Worm (Caenorhabditis elegans) whole organism, early embryonic: ENCODE data around the gene E02H4.6.

Source experiments
- flt-1 ChIP-seq: fragments of 200-800 bp; sonication (Bioruptor generic); IDR thresholded peaks from 2 replicates; pipeline ENCODE4 v1.3.6; 2022; ENCODE audit warnings: missing genetic modification characterization, missing compliant biosample characterization
- pes-1 ChIP-seq: fragments of 200-800 bp; sonication (Bioruptor generic); IDR thresholded peaks from 2 replicates; pipeline ENCODE4 v1.3.6; 2022; ENCODE audit warnings: missing genetic modification reagents, missing genetic modification characterization, missing compliant biosample characterization
- tbx-37 ChIP-seq: fragments of 200-800 bp; sonication (Bioruptor generic); conservative IDR thresholded peaks from 2 replicates; pipeline ENCODE4 v1.3.6; 2022; ENCODE audit warnings: missing genetic modification reagents, missing genetic modification characterization, missing compliant biosample characterization

DNA sequence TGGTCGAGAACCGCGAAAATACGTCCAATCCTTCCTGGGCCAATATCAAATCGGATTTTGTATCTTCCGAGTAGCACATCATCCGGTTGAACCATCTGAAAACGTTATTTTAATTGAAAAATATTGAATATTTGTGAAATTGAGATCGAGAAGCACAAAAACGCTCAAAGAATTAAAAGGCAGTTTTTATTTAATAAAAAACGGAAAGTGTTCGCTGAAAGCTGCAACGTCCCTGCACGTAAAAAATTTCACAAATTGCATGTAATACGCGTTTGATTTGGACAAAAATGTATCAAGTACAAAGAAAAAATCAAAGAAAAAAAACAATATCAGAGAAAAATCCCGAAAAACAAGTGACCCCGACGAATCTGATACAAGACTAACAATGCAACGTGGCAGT, at the start of gene E02H4.6:
- no peak for TF ChIP-seq flt-1 (GFP tag; lab: Robert Waterston, UW)
- TF ChIP-seq pes-1: no peak
- TF ChIP-seq tbx-37 (GFP tag; lab: Robert Waterston, UW): no peak
